Worm (Caenorhabditis elegans) whole organism, mixed stage, embryonic: Measurements from ENCODE around the gene fbxb-63.

Experiments
- bed-3 ChIP-seq: fragments of 200-800 bp; sonication (Bioruptor generic); optimal IDR thresholded peaks from 3 replicates; lab custom pipeline; 2018; ENCODE audit warnings: mild to moderate bottlenecking, missing genetic modification characterization, moderate library complexity, missing compliant biosample characterization
- blmp-1 ChIP-seq: fragments of 150-350 bp; optimal IDR thresholded peaks from 2 replicates; lab custom pipeline; 2014; ENCODE audit warnings: missing biosample characterization, missing genetic modification characterization
- ces-1 ChIP-seq: fragments of 150-350 bp; optimal IDR thresholded peaks from 2 replicates; lab custom pipeline; 2014; ENCODE audit warnings: missing biosample characterization, missing genetic modification reagents, missing genetic modification characterization
- lin-13 ChIP-seq: fragments of 150-350 bp; optimal IDR thresholded peaks from 2 replicates; lab custom pipeline; 2014; ENCODE audit warnings: missing biosample characterization, missing genetic modification characterization

ce11 chrV:19303589-19304174, at the start of gene fbxb-63, which contains the start of gene fbxb-61:
- TF ChIP-seq lin-13 (no peak), bed-3 (GFP tag; lab: Kevin White, UChicago) (no peak), ces-1 (GFP tag; lab: Kevin White, UChicago) (no peak), blmp-1 (tag; lab: Kevin White, UChicago) (no peak)
